Worm (Caenorhabditis elegans) whole organism, midembryonic: Measurements from ENCODE around the gene F18A1.7.
A peak's percentile ranks its signal among the peaks of the same experiment; 100 is the strongest.

Experiments
- T22C8.4 ChIP-seq: fragments of 200-800 bp; sonication (Bioruptor generic); IDR thresholded peaks from 2 replicates; pipeline ENCODE4 v1.3.6; 2022; ENCODE audit warnings: missing genetic modification characterization, missing compliant biosample characterization
- cog-1 ChIP-seq: sonication (generic microtip); optimal IDR thresholded peaks from 2 replicates; lab custom pipeline; 2016; ENCODE audit warnings: missing genetic modification characterization, missing compliant biosample characterization
- flt-1 ChIP-seq: fragments of 200-800 bp; sonication (Bioruptor generic); IDR thresholded peaks from 2 replicates; pipeline ENCODE4 v1.3.6; 2022; ENCODE audit warnings: missing genetic modification characterization, missing compliant biosample characterization
- klf-2 ChIP-seq: fragments of 200-800 bp; sonication (Bioruptor generic); conservative IDR thresholded peaks from 2 replicates; pipeline ENCODE4 v1.3.6; 2022; ENCODE audit warnings: missing genetic modification reagents, missing genetic modification characterization, missing compliant biosample characterization
- med-1 ChIP-seq: sonication (generic microtip); optimal IDR thresholded peaks from 2 replicates; lab custom pipeline; 2017; ENCODE audit warnings: missing genetic modification characterization, mild to moderate bottlenecking, missing compliant biosample characterization, antibody characterized with exemption, missing genetic modification reagents; ENCODE audit not compliant: insufficient read depth
- ref-1 ChIP-seq: fragments of 200-800 bp; sonication (Bioruptor generic); conservative IDR thresholded peaks from 2 replicates; pipeline ENCODE4 v1.3.6; 2022; ENCODE audit warnings: missing genetic modification reagents, missing genetic modification characterization, missing compliant biosample characterization
- tab-1 ChIP-seq: fragments of 200-800 bp; sonication (Bioruptor generic); IDR thresholded peaks from 2 replicates; pipeline ENCODE4 v1.3.6; 2022; ENCODE audit warnings: missing genetic modification characterization, missing compliant biosample characterization
- ztf-23 ChIP-seq: fragments of 200-800 bp; sonication (Bioruptor generic); IDR thresholded peaks from 2 replicates; pipeline ENCODE4 v1.3.6; 2022; ENCODE audit warnings: missing genetic modification reagents, missing genetic modification characterization, missing compliant biosample characterization
- ztf-29 ChIP-seq: fragments of 200-800 bp; sonication (Bioruptor generic); IDR thresholded peaks from 2 replicates; pipeline ENCODE4 v1.3.6; 2022; ENCODE audit warnings: missing genetic modification reagents, missing genetic modification characterization, missing compliant biosample characterization

The F18A1.7 gene

ce11 chrII:7695636-7696035, 32.1 kb upstream of the F18A1.7 start:
- TF ChIP-seq klf-2 (no peak), cog-1 (no peak), ztf-23 (GFP tag; lab: Robert Waterston, UW) (no peak), T22C8.4 (GFP tag; lab: Robert Waterston, UW) (no peak), tab-1 (no peak), ref-1 (no peak), ztf-29 (GFP tag; lab: Robert Waterston, UW) (no peak), flt-1 (no peak), med-1 (GFP tag; lab: Kevin White, UChicago) (no peak)

DNA sequence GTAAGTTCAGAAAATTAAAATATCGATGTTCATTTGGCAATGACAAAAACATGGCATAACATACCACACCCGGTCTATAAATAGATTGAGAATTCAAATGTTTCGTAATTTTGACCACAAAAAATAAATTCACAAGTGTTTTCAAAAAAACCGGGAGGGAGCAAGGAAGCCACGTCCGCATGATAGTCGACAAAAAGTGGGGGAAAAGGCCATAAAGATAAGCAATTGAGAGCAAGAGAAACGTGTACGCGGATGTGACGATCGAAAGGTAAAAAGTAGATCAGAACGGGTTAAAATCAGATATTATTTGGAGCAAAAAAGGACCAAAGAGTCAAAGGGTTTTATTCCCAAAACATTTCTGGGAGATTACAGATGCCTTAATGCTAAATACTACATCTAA, 31.2 kb upstream of the F18A1.7 start:
- TF ChIP-seq cog-1: no peak
- no peak for TF ChIP-seq T22C8.4 (GFP tag; lab: Robert Waterston, UW)
- TF ChIP-seq klf-2: no peak
- no peak for TF ChIP-seq ztf-29 (GFP tag; lab: Robert Waterston, UW)
- TF ChIP-seq ref-1: no peak
- TF ChIP-seq ztf-23 (GFP tag; lab: Robert Waterston, UW): no peak
- no peak for TF ChIP-seq med-1 (GFP tag; lab: Kevin White, UChicago)
- TF ChIP-seq tab-1: no peak
- TF ChIP-seq flt-1: no peak

ce11 chrII:7693929-7694328, 30.4 kb upstream of the F18A1.7 start, which contains the start of gene nhx-2:
Gene nhx-2 (minus strand): TSS chrII:7693957.
- TF ChIP-seq med-1 (GFP tag; lab: Kevin White, UChicago) (no peak), ztf-23 (GFP tag; lab: Robert Waterston, UW) (no peak), cog-1 (no peak), T22C8.4 (GFP tag; lab: Robert Waterston, UW) (no peak), tab-1 (no peak), klf-2 (no peak), flt-1 (no peak), ref-1 (no peak), ztf-29 (GFP tag; lab: Robert Waterston, UW) (no peak)

DNA sequence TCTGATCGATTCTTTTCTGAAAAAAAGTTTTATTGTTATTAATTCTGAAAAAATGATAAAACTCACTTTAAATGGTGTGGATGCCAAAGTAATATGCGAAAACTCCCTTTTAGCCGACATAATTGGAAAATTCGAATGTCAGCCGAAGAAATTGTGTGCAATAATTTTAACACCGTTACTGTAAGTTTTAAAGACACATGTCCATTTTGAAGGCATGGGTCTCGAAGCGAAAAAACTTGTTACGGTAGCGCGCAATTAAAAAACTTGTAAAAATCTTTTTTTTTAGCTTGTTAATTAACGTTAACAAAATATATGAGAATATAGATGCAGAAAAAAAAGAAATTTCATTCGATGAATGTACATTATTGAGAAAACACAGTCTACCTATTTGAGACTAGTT, 26.8 kb upstream of the F18A1.7 start, which contains the start of gene pid-1:
Gene pid-1, minus strand, starts transcription at position 173 of the 400 bp plus-strand sequence.
- TF ChIP-seq med-1 (GFP tag; lab: Kevin White, UChicago) (no peak), ztf-29 (GFP tag; lab: Robert Waterston, UW) (no peak), klf-2 (no peak), T22C8.4 (GFP tag; lab: Robert Waterston, UW) (no peak), tab-1 (no peak), flt-1 (no peak), ref-1 (no peak), ztf-23 (GFP tag; lab: Robert Waterston, UW) (no peak), cog-1 (no peak)

DNA sequence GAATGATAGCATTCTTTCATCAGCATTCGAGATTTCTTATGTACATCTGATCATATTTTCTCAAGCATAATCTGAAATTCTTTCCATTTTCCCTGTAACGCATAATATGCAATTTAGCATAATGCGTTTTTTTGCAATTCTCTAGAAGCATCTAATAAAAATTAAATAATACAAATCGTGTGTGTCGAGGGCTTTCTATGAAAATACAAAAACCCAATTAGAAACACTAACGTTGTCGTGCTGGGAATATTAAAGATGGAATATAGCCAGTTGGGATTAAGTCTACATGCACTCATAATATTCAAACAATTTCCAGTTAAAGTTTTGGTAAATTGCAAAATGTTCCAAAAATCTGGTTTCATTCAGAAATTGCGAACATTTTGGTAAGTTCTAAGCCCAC, 21.0 kb upstream of the F18A1.7 start, which contains the start of gene F18A1.1:
Gene F18A1.1, plus strand, starts transcription at position 301 of the 400 bp plus-strand sequence.
- TF ChIP-seq T22C8.4 (GFP tag; lab: Robert Waterston, UW): no peak
- no peak for TF ChIP-seq tab-1
- no peak for TF ChIP-seq flt-1
- TF ChIP-seq ztf-29 (GFP tag; lab: Robert Waterston, UW): no peak
- TF ChIP-seq cog-1: no peak
- no peak for TF ChIP-seq ztf-23 (GFP tag; lab: Robert Waterston, UW)
- no peak for TF ChIP-seq ref-1
- no peak for TF ChIP-seq klf-2

DNA sequence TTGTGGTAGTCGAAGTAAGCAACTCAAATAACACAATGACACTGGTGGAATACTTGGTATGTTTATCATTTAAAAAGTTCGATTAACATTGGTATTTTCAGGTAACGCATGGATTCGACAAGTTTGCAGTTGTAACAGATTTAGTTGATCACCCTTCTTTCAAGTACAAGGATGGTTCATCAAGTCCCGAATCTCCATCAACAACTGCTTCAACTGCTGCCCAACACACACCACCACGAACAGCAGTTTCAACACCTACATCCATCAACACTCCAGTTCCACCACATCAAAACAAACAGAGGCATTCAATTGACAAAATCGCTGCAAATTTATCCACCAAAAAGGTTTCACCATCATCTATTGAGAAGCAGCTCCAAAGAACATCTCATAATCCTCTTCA, 18.9 kb upstream of the F18A1.7 start:
- no peak for TF ChIP-seq flt-1
- no peak for TF ChIP-seq ztf-23 (GFP tag; lab: Robert Waterston, UW)

DNA sequence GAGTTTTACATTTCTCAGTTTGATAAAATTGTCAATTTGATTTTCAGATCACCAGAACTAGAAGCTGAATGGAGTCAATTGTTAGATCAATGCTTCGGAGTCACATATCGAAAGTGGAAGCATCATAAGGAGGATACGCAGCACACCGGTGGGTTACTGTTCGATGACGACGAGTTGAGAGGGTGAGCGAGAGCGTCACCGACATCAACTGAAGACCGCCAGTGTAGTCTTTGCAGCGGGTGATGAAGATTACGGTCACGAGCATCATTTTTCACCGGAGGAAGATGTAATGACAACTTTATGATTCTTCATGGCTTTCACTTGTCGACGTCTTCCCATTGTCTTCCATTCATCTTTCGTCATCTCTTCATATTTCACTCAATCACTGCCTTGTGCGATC, 18.3 kb upstream of the F18A1.7 start, which contains the start of gene lin-26:
Gene lin-26, plus strand, starts transcription at position 301 of the 400 bp plus-strand sequence.
- TF ChIP-seq T22C8.4 (GFP tag; lab: Robert Waterston, UW): no peak
- no peak for TF ChIP-seq flt-1
- TF ChIP-seq ref-1: no peak
- no peak for TF ChIP-seq klf-2
- no peak for TF ChIP-seq cog-1
- no peak for TF ChIP-seq ztf-29 (GFP tag; lab: Robert Waterston, UW)
- TF ChIP-seq med-1 (GFP tag; lab: Kevin White, UChicago): no peak
- no peak for TF ChIP-seq ztf-23 (GFP tag; lab: Robert Waterston, UW)
- no peak for TF ChIP-seq tab-1

DNA sequence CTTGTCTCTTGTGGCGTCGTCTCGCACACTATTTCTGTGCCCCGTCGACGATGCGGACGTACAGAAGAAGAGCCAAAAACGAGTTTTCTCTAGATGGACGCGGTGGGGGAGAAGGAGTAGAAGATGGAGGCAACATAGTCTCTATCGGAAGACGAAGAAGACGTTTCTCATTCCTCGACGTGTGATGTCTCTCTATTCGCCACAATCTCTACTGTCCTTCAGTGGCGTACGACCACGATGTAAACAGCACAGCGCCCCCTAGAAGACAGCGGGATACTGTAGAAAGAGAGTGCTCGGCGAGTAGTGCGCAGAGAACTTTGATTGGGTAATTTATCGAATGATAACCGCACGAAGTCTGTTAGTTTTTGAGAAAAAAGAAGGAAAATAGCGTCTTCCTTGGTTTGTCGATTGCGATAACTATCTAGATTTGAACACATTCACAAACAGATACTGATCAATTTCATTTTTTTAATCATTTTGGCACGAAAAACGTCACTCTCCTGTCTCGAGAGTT, 16.0 kb upstream of the F18A1.7 start:
- TF ChIP-seq cog-1: no peak
- no peak for TF ChIP-seq T22C8.4 (GFP tag; lab: Robert Waterston, UW)
- TF ChIP-seq ref-1: no peak
- TF ChIP-seq ztf-29 (GFP tag; lab: Robert Waterston, UW): no peak
- no peak for TF ChIP-seq ztf-23 (GFP tag; lab: Robert Waterston, UW)
- no peak for TF ChIP-seq tab-1
- no peak for TF ChIP-seq med-1 (GFP tag; lab: Kevin White, UChicago)

ce11 chrII:7678512-7678911, 15.0 kb upstream of the F18A1.7 start:
- TF ChIP-seq med-1 (GFP tag; lab: Kevin White, UChicago) (no peak), ztf-23 (GFP tag; lab: Robert Waterston, UW) (no peak), ref-1 (no peak), T22C8.4 (GFP tag; lab: Robert Waterston, UW) (no peak), cog-1 (no peak), flt-1 (no peak), tab-1 (no peak), ztf-29 (GFP tag; lab: Robert Waterston, UW) (no peak), klf-2 (no peak)

DNA sequence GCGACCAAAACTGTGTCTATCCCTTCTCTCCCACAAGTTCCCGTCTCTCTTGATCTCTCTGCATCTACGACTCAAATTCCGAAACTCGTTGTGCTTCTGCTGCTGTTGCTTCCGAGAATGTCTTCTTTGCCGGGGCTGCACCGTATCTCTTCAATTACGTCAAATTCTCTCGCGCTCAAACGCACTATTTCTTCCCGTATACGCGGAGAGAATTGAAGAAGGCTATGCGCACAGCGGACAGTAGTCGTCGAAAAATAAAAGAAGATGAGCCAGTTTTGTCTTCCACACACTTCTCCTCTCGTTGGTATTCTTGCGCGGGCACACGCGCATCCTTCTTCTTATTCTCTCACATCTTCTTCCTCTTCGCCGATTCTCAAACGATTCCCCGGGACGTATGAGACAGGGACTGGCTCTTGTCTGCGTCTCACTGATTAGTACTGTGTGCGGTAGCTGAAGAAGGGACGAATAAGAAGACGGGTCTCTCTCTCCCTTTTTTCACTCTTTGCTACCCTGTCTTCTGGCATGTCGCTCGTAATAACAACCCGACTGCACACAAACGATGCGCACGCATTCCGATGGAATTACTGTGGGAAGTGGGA, 12.9 kb upstream of the F18A1.7 start:
- TF ChIP-seq ref-1: 0 out of 2 replicates have a peak, but pooled peaks have one; percentile 7
- TF ChIP-seq cog-1: peak; percentile 24
- TF ChIP-seq med-1 (GFP tag; lab: Kevin White, UChicago): no peak
- TF ChIP-seq T22C8.4 (GFP tag; lab: Robert Waterston, UW): no peak
